Worm (Caenorhabditis elegans) whole organism, late embryonic: ENCODE results near the gene jud-4.

ENCODE experiments used
- ahr-1 ChIP-seq: sonication (generic microtip); optimal IDR thresholded peaks from 2 replicates; lab custom pipeline; 2016; ENCODE audit warnings: missing genetic modification characterization, missing compliant biosample characterization
- ama-1 ChIP-seq: fragments of 150-350 bp; optimal IDR thresholded peaks from 2 replicates; lab custom pipeline; 2014
- che-1 ChIP-seq: sonication (generic microtip); optimal IDR thresholded peaks from 2 replicates; lab custom pipeline; 2016; ENCODE audit warnings: mild to moderate bottlenecking, missing genetic modification characterization, missing compliant biosample characterization
- elt-2 ChIP-seq: sonication (generic microtip); optimal IDR thresholded peaks from 2 replicates; lab custom pipeline; 2016; ENCODE audit warnings: missing genetic modification reagents, missing genetic modification characterization, missing compliant biosample characterization
- ets-4 ChIP-seq: sonication (generic microtip); optimal IDR thresholded peaks from 2 replicates; lab custom pipeline; 2016; ENCODE audit warnings: missing genetic modification characterization, missing compliant biosample characterization
- eyg-1 ChIP-seq: sonication (generic microtip); optimal IDR thresholded peaks from 2 replicates; lab custom pipeline; 2016; ENCODE audit warnings: missing genotype, missing genetic modification characterization, missing compliant biosample characterization
- hlh-6 ChIP-seq: sonication (generic microtip); optimal IDR thresholded peaks from 2 replicates; lab custom pipeline; 2016; ENCODE audit warnings: missing genotype, missing genetic modification characterization, missing compliant biosample characterization
- nhr-232 ChIP-seq: sonication (generic microtip); optimal IDR thresholded peaks from 2 replicates; lab custom pipeline; 2016; ENCODE audit warnings: missing genetic modification characterization, missing compliant biosample characterization
- pha-4 ChIP-seq: fragments of 150-350 bp; optimal IDR thresholded peaks from 2 replicates; lab custom pipeline; 2018; ENCODE audit warnings: missing biosample characterization, missing genetic modification reagents, missing genetic modification characterization
- pros-1 ChIP-seq: fragments of 150-350 bp; optimal IDR thresholded peaks from 2 replicates; lab custom pipeline; 2014; ENCODE audit warnings: missing biosample characterization, missing genetic modification reagents, missing genetic modification characterization
- rnt-1 ChIP-seq: sonication (generic microtip); optimal IDR thresholded peaks from 2 replicates; lab custom pipeline; 2016; ENCODE audit warnings: missing genetic modification characterization, missing compliant biosample characterization
- tbx-2 ChIP-seq: sonication (generic microtip); optimal IDR thresholded peaks from 2 replicates; lab custom pipeline; 2016; ENCODE audit warnings: missing genetic modification characterization, missing compliant biosample characterization
- zip-5 ChIP-seq: sonication (generic microtip); optimal IDR thresholded peaks from 2 replicates; lab custom pipeline; 2016; ENCODE audit warnings: missing genetic modification characterization, missing compliant biosample characterization

DNA sequence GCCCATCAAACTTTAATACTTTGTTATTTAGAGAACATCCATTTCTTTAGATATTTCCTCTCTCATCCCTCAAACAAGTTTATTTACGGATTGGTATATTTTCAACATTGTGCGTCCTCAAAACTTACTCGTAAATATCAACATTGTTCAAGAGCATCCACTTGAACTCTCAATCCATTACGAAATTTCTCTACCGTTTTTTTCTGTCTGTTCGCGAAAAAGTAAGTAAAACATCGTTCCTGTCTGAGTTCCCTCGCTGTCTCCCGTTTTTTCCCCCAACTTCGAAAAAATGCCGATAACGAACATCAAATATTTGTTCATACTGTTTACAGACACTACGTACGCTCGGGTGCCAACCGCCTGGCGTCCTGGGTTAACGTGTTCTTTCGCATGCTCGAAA, 51.0 kb downstream of the jud-4 start:
- TF ChIP-seq nhr-232 (tag; lab: Kevin White, UChicago) (no peak), tbx-2 (no peak), rnt-1 (tag; lab: Kevin White, UChicago) (no peak), pha-4 (no peak), eyg-1 (no peak), ama-1 (lab: Kevin White, UChicago) (no peak), ahr-1 (no peak), pros-1 (tag; lab: Kevin White, UChicago) (no peak), zip-5 (tag; lab: Kevin White, UChicago) (no peak), hlh-6 (no peak), ets-4 (tag; lab: Kevin White, UChicago) (no peak), che-1 (no peak), elt-2 (tag; lab: Kevin White, UChicago) (no peak)
